Worm (Caenorhabditis elegans): ENCODE results near the gene F26D2.16.

F26D2.16 gene

ce11 chrV:16410521-16410920 lies 9.1 kb downstream of the F26D2.16 start, which contains the start of gene srh-145:
Gene srh-145, plus strand, starts transcription at chrV:16410713.
- TF ChIP-seq flt-1 (GFP tag; IDR thresholded peaks at IDR 0.05) (no peak), tab-1 (GFP tag; IDR thresholded peaks at IDR 0.05) (no peak), ztf-23 (GFP tag; IDR thresholded peaks at IDR 0.05) (no peak), cog-1 (tag; optimal IDR thresholded peaks at IDR 0.05) (no peak), ref-1 (GFP tag; conservative IDR thresholded peaks at IDR 0.05) (no peak), T22C8.4 (GFP tag; IDR thresholded peaks at IDR 0.05) (no peak), med-1 (GFP tag; optimal IDR thresholded peaks at IDR 0.05; ENCODE audit: insufficient read depth) (no peak), klf-2 (GFP tag; conservative IDR thresholded peaks at IDR 0.05) (no peak), ztf-29 (GFP tag; IDR thresholded peaks at IDR 0.05) (no peak)

DNA sequence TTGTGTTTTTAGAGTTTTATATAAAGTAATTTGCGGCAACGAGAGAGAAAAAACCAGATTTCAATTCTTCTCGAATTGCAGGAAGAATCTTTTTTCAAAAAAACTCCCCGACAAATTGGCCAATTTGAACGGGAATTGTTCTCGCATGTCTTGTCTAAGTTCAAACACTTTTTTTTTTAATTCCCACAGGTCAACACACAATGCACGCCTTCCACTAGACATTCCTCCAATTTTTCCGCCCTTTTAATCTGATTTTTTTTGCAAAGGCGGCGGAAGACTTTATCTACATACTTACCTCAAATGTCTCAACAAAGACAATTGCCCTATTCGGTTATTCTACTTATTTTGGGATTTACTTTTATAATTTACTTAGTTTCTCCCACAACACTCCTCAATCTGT lies 12.0 kb downstream of the F26D2.16 start, which contains the start of gene F26D2.3:
Gene F26D2.3, plus strand, starts transcription at position 301 of the 400 bp plus-strand sequence.
- TF ChIP-seq klf-2 (GFP tag; conservative IDR thresholded peaks at IDR 0.05) (no peak), cog-1 (tag; optimal IDR thresholded peaks at IDR 0.05) (no peak), flt-1 (GFP tag; IDR thresholded peaks at IDR 0.05) (no peak), ref-1 (GFP tag; conservative IDR thresholded peaks at IDR 0.05) (no peak), ztf-23 (GFP tag; IDR thresholded peaks at IDR 0.05) (no peak), med-1 (GFP tag; optimal IDR thresholded peaks at IDR 0.05; ENCODE audit: insufficient read depth) (no peak), ztf-29 (GFP tag; IDR thresholded peaks at IDR 0.05) (no peak), T22C8.4 (GFP tag; IDR thresholded peaks at IDR 0.05) (no peak), tab-1 (GFP tag; IDR thresholded peaks at IDR 0.05) (no peak)

DNA sequence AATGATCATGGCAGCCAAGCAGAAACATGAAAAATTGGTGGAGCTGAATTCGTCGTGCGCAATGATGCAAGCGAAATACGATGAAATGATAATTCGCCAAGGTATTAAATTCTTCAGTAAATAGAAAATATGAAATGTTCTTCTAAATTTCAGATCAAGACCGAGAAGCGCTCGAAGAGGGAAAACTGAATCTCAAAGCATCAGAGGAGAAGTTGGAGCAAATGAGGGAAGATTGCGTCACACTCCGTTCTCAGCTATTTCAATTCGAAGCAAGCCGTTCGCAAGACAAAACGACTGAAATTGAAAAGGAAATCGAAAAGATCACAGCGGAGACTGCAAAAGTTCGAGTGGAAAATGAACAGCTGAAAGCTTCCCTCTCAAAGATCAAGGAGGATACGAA lies 13.3 kb downstream of the F26D2.16 start:
- TF ChIP-seq ref-1 (GFP tag; conservative IDR thresholded peaks at IDR 0.05) (no peak), klf-2 (GFP tag; conservative IDR thresholded peaks at IDR 0.05) (no peak), cog-1 (tag; optimal IDR thresholded peaks at IDR 0.05) (no peak), ztf-29 (GFP tag; IDR thresholded peaks at IDR 0.05) (no peak), T22C8.4 (GFP tag; IDR thresholded peaks at IDR 0.05) (no peak)

DNA sequence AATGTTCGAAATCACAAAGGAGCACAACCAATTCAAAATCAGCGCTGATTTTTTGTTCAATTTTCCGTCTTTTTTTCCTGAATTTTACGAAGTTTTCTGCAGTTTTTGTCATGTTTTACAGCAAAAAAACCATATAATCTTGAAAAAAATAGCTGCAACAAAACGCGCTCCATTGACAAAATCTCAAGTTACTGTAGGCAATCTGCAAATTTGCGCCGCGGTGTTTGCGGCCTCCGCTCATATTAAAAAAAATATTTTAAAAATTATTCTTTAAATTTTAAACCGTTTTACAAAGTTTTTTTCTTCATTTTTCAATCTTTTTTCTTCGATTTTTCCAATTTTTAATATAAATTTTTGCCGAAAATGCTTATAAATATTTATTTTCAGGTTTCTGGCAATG lies 14.3 kb downstream of the F26D2.16 start:
- TF ChIP-seq med-1 (GFP tag; optimal IDR thresholded peaks at IDR 0.05; ENCODE audit: insufficient read depth), result no peak
- TF ChIP-seq flt-1 (GFP tag; IDR thresholded peaks at IDR 0.05), result no peak
- TF ChIP-seq ztf-29 (GFP tag; IDR thresholded peaks at IDR 0.05), result no peak
- TF ChIP-seq cog-1 (tag; optimal IDR thresholded peaks at IDR 0.05), result no peak

ce11 chrV:16403974-16404373 lies 15.7 kb downstream of the F26D2.16 start, which contains the start of gene syp-1:
Gene syp-1, plus strand, starts transcription at chrV:16404274.
- TF ChIP-seq ztf-23 (GFP tag; IDR thresholded peaks at IDR 0.05) (no peak), ztf-29 (GFP tag; IDR thresholded peaks at IDR 0.05) (no peak), cog-1 (tag; optimal IDR thresholded peaks at IDR 0.05) (no peak), T22C8.4 (GFP tag; IDR thresholded peaks at IDR 0.05) (no peak), ref-1 (GFP tag; conservative IDR thresholded peaks at IDR 0.05) (no peak), klf-2 (GFP tag; conservative IDR thresholded peaks at IDR 0.05) (no peak), flt-1 (GFP tag; IDR thresholded peaks at IDR 0.05) (no peak), med-1 (GFP tag; optimal IDR thresholded peaks at IDR 0.05; ENCODE audit: insufficient read depth) (no peak), tab-1 (GFP tag; IDR thresholded peaks at IDR 0.05) (no peak)

DNA sequence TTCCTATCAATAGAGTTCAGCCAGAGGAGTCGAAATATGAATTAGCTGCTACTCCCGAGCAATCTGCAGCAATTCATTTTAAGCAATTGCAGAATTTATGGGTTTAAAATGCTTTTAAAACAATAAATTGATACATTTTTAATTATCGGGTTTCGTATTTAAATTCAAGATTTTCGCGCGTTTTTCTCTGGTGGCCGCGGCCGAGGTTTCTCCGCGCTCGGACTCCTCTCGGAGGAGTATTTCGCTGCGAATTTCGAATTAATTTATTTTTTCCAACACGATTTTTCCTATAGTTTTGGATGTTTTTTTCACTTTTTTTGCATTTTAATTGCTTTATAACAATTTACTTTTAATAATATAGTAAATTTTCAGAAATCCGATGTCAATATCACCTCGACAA lies 18.1 kb downstream of the F26D2.16 start, which contains the start of gene F13A7.14:
Gene F13A7.14, plus strand, starts transcription at position 373 of the 400 bp plus-strand sequence.
- TF ChIP-seq klf-2 (GFP tag; conservative IDR thresholded peaks at IDR 0.05) (no peak), ztf-23 (GFP tag; IDR thresholded peaks at IDR 0.05) (peak; percentile 81), ref-1 (GFP tag; conservative IDR thresholded peaks at IDR 0.05) (no peak), ztf-29 (GFP tag; IDR thresholded peaks at IDR 0.05) (no peak), flt-1 (GFP tag; IDR thresholded peaks at IDR 0.05) (peak; percentile 74), T22C8.4 (GFP tag; IDR thresholded peaks at IDR 0.05) (no peak), med-1 (GFP tag; optimal IDR thresholded peaks at IDR 0.05; ENCODE audit: insufficient read depth) (no peak), cog-1 (tag; optimal IDR thresholded peaks at IDR 0.05) (peak; percentile 9), tab-1 (GFP tag; IDR thresholded peaks at IDR 0.05) (no peak)

DNA sequence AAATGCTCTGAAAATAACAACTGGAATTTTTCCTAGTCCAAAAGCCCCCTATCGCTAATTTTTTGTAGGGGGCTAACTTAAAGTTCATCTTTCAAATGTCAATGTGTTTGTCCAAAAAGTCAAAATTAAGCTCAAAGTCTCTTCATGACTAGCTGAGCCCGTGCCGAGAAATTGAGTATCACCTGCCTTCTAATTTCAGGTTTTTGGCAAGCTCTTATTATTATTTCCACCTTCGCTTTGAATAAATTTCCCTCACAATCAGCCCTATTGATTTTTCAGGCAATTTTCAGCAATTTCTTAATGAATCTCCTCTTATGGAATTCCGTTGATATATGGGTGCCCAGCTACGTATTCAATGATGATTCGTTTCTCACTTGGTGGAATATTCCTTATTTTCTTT lies 20.3 kb downstream of the F26D2.16 start, which contains the start of gene sre-36:
Gene sre-36, plus strand, starts transcription at position 301 of the 400 bp plus-strand sequence.
- TF ChIP-seq cog-1 (tag; optimal IDR thresholded peaks at IDR 0.05), result no peak
- no peak for TF ChIP-seq ztf-23 (GFP tag; IDR thresholded peaks at IDR 0.05)

DNA sequence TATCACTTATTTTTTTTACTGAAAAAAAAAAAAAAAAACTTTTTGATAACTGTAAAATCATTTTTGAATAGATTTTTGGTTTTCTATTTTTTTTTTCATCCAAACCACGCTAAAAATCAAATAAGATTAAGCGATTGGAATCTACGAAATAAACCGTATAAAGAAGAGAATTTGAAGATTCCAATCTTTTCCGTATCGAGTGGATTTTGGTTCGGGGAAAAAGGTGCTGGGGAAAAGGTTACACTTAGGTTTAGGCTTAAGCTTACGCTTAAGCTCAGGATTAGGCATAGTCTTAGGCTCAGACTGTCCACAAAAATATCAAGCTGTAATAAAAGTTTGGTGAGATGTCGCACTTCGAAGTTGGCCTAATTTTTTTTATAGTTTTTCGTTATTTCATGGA lies 23.9 kb downstream of the F26D2.16 start, which contains the start of gene F13A7.12:
Gene F13A7.12, plus strand, starts transcription at position 301 of the 400 bp plus-strand sequence.
- no peak for TF ChIP-seq ztf-23 (GFP tag; IDR thresholded peaks at IDR 0.05)
- TF ChIP-seq klf-2 (GFP tag; conservative IDR thresholded peaks at IDR 0.05), result no peak
- no peak for TF ChIP-seq flt-1 (GFP tag; IDR thresholded peaks at IDR 0.05)
- peak; percentile 30; the same call in 1 of the 2 replicates for TF ChIP-seq ztf-29 (GFP tag; IDR thresholded peaks at IDR 0.05)
- TF ChIP-seq med-1 (GFP tag; optimal IDR thresholded peaks at IDR 0.05; ENCODE audit: insufficient read depth), result no peak
- TF ChIP-seq T22C8.4 (GFP tag; IDR thresholded peaks at IDR 0.05), result no peak

DNA sequence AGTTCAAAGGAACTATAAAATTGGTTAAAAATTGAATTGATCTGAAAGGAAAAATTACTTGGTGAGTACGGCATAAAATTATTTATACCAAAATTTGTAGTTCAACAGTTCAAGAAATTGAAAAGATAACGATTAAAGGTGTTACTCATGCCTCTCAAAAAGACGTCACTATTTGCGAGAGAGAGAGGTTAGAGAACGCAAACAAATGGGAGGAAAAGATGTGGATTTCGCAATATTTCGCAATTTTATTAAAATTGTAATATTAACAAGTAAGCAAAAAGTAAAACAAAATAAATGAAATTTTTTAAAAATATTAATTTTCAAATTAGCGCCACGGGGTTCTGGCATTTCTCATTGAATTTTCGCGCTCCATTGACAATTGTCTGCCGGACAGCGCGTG lies 24.5 kb downstream of the F26D2.16 start, which contains the start of gene F13A7.11:
Gene F13A7.11, minus strand, starts transcription at position 174 of the 400 bp plus-strand sequence.
- TF ChIP-seq cog-1 (tag; optimal IDR thresholded peaks at IDR 0.05) (no peak), ref-1 (GFP tag; conservative IDR thresholded peaks at IDR 0.05) (no peak), klf-2 (GFP tag; conservative IDR thresholded peaks at IDR 0.05) (no peak), ztf-29 (GFP tag; IDR thresholded peaks at IDR 0.05) (no peak), ztf-23 (GFP tag; IDR thresholded peaks at IDR 0.05) (no peak), flt-1 (GFP tag; IDR thresholded peaks at IDR 0.05) (no peak)

- TF ChIP-seq T22C8.4 (GFP tag; IDR thresholded peaks at IDR 0.05) (no peak), flt-1 (GFP tag; IDR thresholded peaks at IDR 0.05) (no peak), klf-2 (GFP tag; conservative IDR thresholded peaks at IDR 0.05) (no peak), ztf-29 (GFP tag; IDR thresholded peaks at IDR 0.05) (no peak), tab-1 (GFP tag; IDR thresholded peaks at IDR 0.05) (no peak), ztf-23 (GFP tag; IDR thresholded peaks at IDR 0.05) (no peak), cog-1 (tag; optimal IDR thresholded peaks at IDR 0.05) (no peak), med-1 (GFP tag; optimal IDR thresholded peaks at IDR 0.05; ENCODE audit: insufficient read depth) (no peak), ref-1 (GFP tag; conservative IDR thresholded peaks at IDR 0.05) (no peak)
These were observed 25.9 kb downstream of the F26D2.16 start, which contains the start of gene srd-63 for ce11 chrV:16393728-16394127. Gene srd-63, minus strand, starts transcription at chrV:16393828.

Data from whole organism, midembryonic.